Worm (Caenorhabditis elegans) whole organism, midembryonic: ENCODE data around the gene clec-59.

ENCODE experiments used
- T22C8.4 ChIP-seq: fragments of 200-800 bp; sonication (Bioruptor generic); IDR thresholded peaks from 2 replicates; pipeline ENCODE4 v1.3.6; 2022; ENCODE audit warnings: missing genetic modification characterization, missing compliant biosample characterization
- cog-1 ChIP-seq: sonication (generic microtip); optimal IDR thresholded peaks from 2 replicates; lab custom pipeline; 2016; ENCODE audit warnings: missing genetic modification characterization, missing compliant biosample characterization
- flt-1 ChIP-seq: fragments of 200-800 bp; sonication (Bioruptor generic); IDR thresholded peaks from 2 replicates; pipeline ENCODE4 v1.3.6; 2022; ENCODE audit warnings: missing genetic modification characterization, missing compliant biosample characterization
- klf-2 ChIP-seq: fragments of 200-800 bp; sonication (Bioruptor generic); conservative IDR thresholded peaks from 2 replicates; pipeline ENCODE4 v1.3.6; 2022; ENCODE audit warnings: missing genetic modification reagents, missing genetic modification characterization, missing compliant biosample characterization
- med-1 ChIP-seq: sonication (generic microtip); optimal IDR thresholded peaks from 2 replicates; lab custom pipeline; 2017; ENCODE audit warnings: missing genetic modification characterization, mild to moderate bottlenecking, missing compliant biosample characterization, antibody characterized with exemption, missing genetic modification reagents; ENCODE audit not compliant: insufficient read depth
- ref-1 ChIP-seq: fragments of 200-800 bp; sonication (Bioruptor generic); conservative IDR thresholded peaks from 2 replicates; pipeline ENCODE4 v1.3.6; 2022; ENCODE audit warnings: missing genetic modification reagents, missing genetic modification characterization, missing compliant biosample characterization
- tab-1 ChIP-seq: fragments of 200-800 bp; sonication (Bioruptor generic); IDR thresholded peaks from 2 replicates; pipeline ENCODE4 v1.3.6; 2022; ENCODE audit warnings: missing genetic modification characterization, missing compliant biosample characterization
- ztf-23 ChIP-seq: fragments of 200-800 bp; sonication (Bioruptor generic); IDR thresholded peaks from 2 replicates; pipeline ENCODE4 v1.3.6; 2022; ENCODE audit warnings: missing genetic modification reagents, missing genetic modification characterization, missing compliant biosample characterization
- ztf-29 ChIP-seq: fragments of 200-800 bp; sonication (Bioruptor generic); IDR thresholded peaks from 2 replicates; pipeline ENCODE4 v1.3.6; 2022; ENCODE audit warnings: missing genetic modification reagents, missing genetic modification characterization, missing compliant biosample characterization

DNA sequence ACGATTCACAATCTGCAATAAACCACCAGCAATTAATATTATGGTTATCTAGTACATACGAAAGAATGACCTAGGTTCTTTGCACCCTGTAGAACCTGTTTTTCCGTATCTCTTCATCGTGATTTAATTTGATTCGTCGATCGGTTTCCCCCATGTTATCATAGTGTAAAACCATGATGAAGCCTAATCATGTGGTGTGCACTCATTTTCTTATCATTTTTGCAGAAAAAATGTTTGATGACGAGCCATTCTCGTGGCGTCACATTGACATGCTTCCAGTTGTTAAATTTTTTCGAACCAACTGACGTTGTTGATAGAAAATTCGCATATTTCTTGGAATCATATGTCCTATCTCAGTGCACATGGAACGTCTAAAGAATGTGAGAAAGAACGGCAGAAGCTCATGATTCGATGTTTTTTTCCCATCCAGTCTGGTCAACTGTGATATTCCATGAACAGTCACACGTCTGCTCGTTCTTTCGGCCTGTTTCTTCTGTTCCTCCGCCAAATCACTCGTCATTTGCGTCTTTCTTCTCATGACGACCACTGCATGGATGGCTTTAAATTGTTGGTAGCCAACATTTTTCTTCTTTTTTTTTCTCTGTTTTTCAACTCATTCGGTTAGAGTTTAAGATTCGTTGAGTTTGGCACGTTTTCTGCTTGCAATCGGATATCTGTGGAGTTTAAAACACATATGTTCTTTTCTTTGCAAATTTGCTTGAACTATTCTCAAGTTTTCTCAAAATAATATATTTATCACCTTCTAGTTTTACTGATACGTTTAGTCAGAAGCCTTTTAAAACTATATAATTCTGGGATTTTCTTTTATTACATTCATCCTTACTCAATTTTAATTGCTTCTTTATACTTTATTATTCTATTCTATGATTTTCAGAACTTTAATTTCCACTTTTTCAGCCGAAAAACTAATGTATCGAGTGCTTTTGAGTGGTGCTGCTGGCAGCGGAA is 31.6 kb downstream of the clec-59 start, which contains the start of gene ZK673.2:
- TF ChIP-seq flt-1 (GFP tag; lab: Robert Waterston, UW) (no peak), cog-1 (tag; lab: Kevin White, UChicago) (no peak), tab-1 (GFP tag; lab: Robert Waterston, UW) (no peak), ref-1 (GFP tag; lab: Robert Waterston, UW) (no peak), T22C8.4 (GFP tag; lab: Robert Waterston, UW) (no peak), med-1 (GFP tag; lab: Kevin White, UChicago) (no peak), ztf-29 (GFP tag; lab: Robert Waterston, UW) (no peak), ztf-23 (no peak), klf-2 (no peak)
